Worm (Caenorhabditis elegans) whole organism, mixed stage, embryonic: Measurements from ENCODE around the gene C29F7.1.

Source experiments
- M03D4.4 ChIP-seq: sonication (generic microtip); optimal IDR thresholded peaks from 2 replicates; lab custom pipeline; 2017; ENCODE audit warnings: mild to moderate bottlenecking, missing genetic modification characterization, missing compliant biosample characterization
- bed-3 ChIP-seq: fragments of 200-800 bp; sonication (Bioruptor generic); optimal IDR thresholded peaks from 3 replicates; lab custom pipeline; 2018; ENCODE audit warnings: mild to moderate bottlenecking, missing genetic modification characterization, moderate library complexity, missing compliant biosample characterization
- blmp-1 ChIP-seq: fragments of 150-350 bp; optimal IDR thresholded peaks from 2 replicates; lab custom pipeline; 2014; ENCODE audit warnings: missing biosample characterization, missing genetic modification characterization
- ceh-39 ChIP-seq: fragments of 150-350 bp; optimal IDR thresholded peaks from 2 replicates; lab custom pipeline; 2014; ENCODE audit warnings: missing biosample characterization, missing genetic modification characterization
- ceh-43 ChIP-seq: fragments of 200-800 bp; sonication (Bioruptor generic); optimal IDR thresholded peaks from 2 replicates; lab custom pipeline; 2018; ENCODE audit warnings: mild to moderate bottlenecking, missing genetic modification characterization, moderate library complexity, missing compliant biosample characterization
- ceh-83 ChIP-seq: fragments of 200-800 bp; sonication (Bioruptor generic); optimal IDR thresholded peaks from 2 replicates; lab custom pipeline; 2018; ENCODE audit warnings: mild to moderate bottlenecking, missing genetic modification characterization, missing compliant biosample characterization
- ces-1 ChIP-seq: fragments of 150-350 bp; optimal IDR thresholded peaks from 2 replicates; lab custom pipeline; 2014; ENCODE audit warnings: missing biosample characterization, missing genetic modification reagents, missing genetic modification characterization
- cnd-1 ChIP-seq: fragments of 200-800 bp; sonication (Bioruptor generic); optimal IDR thresholded peaks from 2 replicates; lab custom pipeline; 2018; ENCODE audit warnings: mild to moderate bottlenecking, missing genetic modification characterization, missing compliant biosample characterization
- drap-1 ChIP-seq: fragments of 200-800 bp; sonication (Bioruptor generic); optimal IDR thresholded peaks from 3 replicates; lab custom pipeline; 2018; ENCODE audit warnings: mild to moderate bottlenecking, missing genetic modification characterization, missing compliant biosample characterization
- elt-1 ChIP-seq: sonication (generic microtip); optimal IDR thresholded peaks from 2 replicates; lab custom pipeline; 2017; ENCODE audit warnings: missing genetic modification characterization, mild to moderate bottlenecking, missing compliant biosample characterization, antibody characterized with exemption, moderate library complexity, borderline replicate concordance; ENCODE audit not compliant: insufficient read depth
- flh-1 ChIP-seq: fragments of 200-800 bp; sonication (Bioruptor generic); optimal IDR thresholded peaks from 2 replicates; lab custom pipeline; 2018; ENCODE audit warnings: mild to moderate bottlenecking, missing genetic modification characterization, moderate library complexity, missing compliant biosample characterization
- ham-2 ChIP-seq: fragments of 200-800 bp; sonication (Bioruptor generic); optimal IDR thresholded peaks from 2 replicates; lab custom pipeline; 2018; ENCODE audit warnings: mild to moderate bottlenecking, missing genetic modification characterization, missing compliant biosample characterization
- hlh-1 ChIP-seq: fragments of 150-350 bp; optimal IDR thresholded peaks from 2 replicates; lab custom pipeline; 2014; ENCODE audit warnings: missing biosample characterization, missing genetic modification reagents, missing genetic modification characterization
- lin-13 ChIP-seq: fragments of 150-350 bp; optimal IDR thresholded peaks from 2 replicates; lab custom pipeline; 2014; ENCODE audit warnings: missing biosample characterization, missing genetic modification characterization
- lin-32 ChIP-seq: fragments of 200-800 bp; sonication (Bioruptor generic); optimal IDR thresholded peaks from 2 replicates; lab custom pipeline; 2018; ENCODE audit warnings: mild to moderate bottlenecking, missing genetic modification characterization, missing compliant biosample characterization
- lsy-2 ChIP-seq: fragments of 150-350 bp; optimal IDR thresholded peaks from 2 replicates; lab custom pipeline; 2014; ENCODE audit warnings: missing biosample characterization, missing genetic modification characterization
- mab-5 ChIP-seq: fragments of 150-350 bp; optimal IDR thresholded peaks from 2 replicates; lab custom pipeline; 2014; ENCODE audit warnings: missing biosample characterization, missing genetic modification characterization
- mep-1 ChIP-seq: fragments of 150-350 bp; optimal IDR thresholded peaks from 2 replicates; lab custom pipeline; 2017; ENCODE audit warnings: missing biosample characterization, missing genetic modification reagents, missing genetic modification characterization, inconsistent platforms
- mls-2 ChIP-seq: sonication (generic microtip); optimal IDR thresholded peaks from 2 replicates; lab custom pipeline; 2016; ENCODE audit warnings: mild to moderate bottlenecking, missing genetic modification characterization, moderate library complexity, missing compliant biosample characterization
- nhr-12 ChIP-seq: fragments of 150-350 bp; optimal IDR thresholded peaks from 2 replicates; lab custom pipeline; 2014; ENCODE audit warnings: missing biosample characterization, missing genetic modification characterization
- nhr-2 ChIP-seq: fragments of 150-350 bp; optimal IDR thresholded peaks from 2 replicates; lab custom pipeline; 2014; ENCODE audit warnings: missing biosample characterization, missing genetic modification characterization
- nhr-237 ChIP-seq: fragments of 150-350 bp; optimal IDR thresholded peaks from 2 replicates; lab custom pipeline; 2014; ENCODE audit warnings: missing biosample characterization, missing genetic modification characterization
- nhr-28 ChIP-seq: fragments of 150-350 bp; optimal IDR thresholded peaks from 2 replicates; lab custom pipeline; 2014; ENCODE audit warnings: missing biosample characterization, missing genetic modification characterization
- nhr-76 ChIP-seq: sonication (generic microtip); optimal IDR thresholded peaks from 2 replicates; lab custom pipeline; 2017; ENCODE audit warnings: missing biosample characterization, missing genetic modification characterization
- sem-2 ChIP-seq: fragments of 200-800 bp; sonication (Bioruptor generic); optimal IDR thresholded peaks from 2 replicates; lab custom pipeline; 2018; ENCODE audit warnings: mild to moderate bottlenecking, missing genetic modification characterization, missing compliant biosample characterization
- snpc-4 ChIP-seq: fragments of 150-350 bp; optimal IDR thresholded peaks from 2 replicates; lab custom pipeline; 2014; ENCODE audit warnings: missing biosample characterization, missing genetic modification characterization
- sptf-1 ChIP-seq: sonication (generic microtip); optimal IDR thresholded peaks from 2 replicates; lab custom pipeline; 2017; ENCODE audit warnings: mild to moderate bottlenecking, missing genetic modification characterization, moderate library complexity, missing compliant biosample characterization
- tbx-8 ChIP-seq: fragments of 200-800 bp; sonication (Bioruptor generic); optimal IDR thresholded peaks from 2 replicates; lab custom pipeline; 2018; ENCODE audit warnings: mild to moderate bottlenecking, missing genetic modification characterization, moderate library complexity, missing compliant biosample characterization
- unc-120 ChIP-seq: sonication (generic microtip); optimal IDR thresholded peaks from 2 replicates; lab custom pipeline; 2017; ENCODE audit warnings: missing genetic modification characterization, missing compliant biosample characterization; ENCODE audit not compliant: poor library complexity, severe bottlenecking
- unc-39 ChIP-seq: fragments of 150-350 bp; optimal IDR thresholded peaks from 2 replicates; lab custom pipeline; 2014; ENCODE audit warnings: missing biosample characterization, missing genetic modification characterization
- zip-8 ChIP-seq: fragments of 150-350 bp; optimal IDR thresholded peaks from 2 replicates; lab custom pipeline; 2014; ENCODE audit warnings: missing biosample characterization, missing genetic modification characterization
- ztf-11 ChIP-seq: fragments of 150-350 bp; optimal IDR thresholded peaks from 2 replicates; lab custom pipeline; 2014; ENCODE audit warnings: missing biosample characterization, missing genetic modification characterization

Gene C29F7.1

DNA sequence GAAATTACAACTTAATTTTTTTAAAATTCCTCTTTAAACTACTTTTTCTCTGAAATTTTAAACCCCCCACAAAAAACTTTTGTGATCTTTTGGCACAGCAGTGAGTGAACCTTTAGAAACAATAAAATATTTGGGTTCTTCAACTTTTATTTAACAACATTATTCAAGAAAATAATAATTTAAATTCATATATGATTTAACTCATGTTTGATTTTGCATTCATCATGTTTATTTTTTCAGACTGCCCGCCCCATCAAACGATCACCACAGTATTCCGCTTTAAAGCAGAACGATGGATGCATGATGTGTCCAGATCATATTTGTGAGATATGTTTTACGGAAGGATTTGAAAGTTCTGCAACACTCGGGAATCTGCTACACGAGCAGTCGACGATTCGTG is 36.7 kb downstream of the C29F7.1 start, which contains the start of gene set-8:
set-8 (plus strand) TSS at position 301 of the 400 bp plus-strand sequence.
- TF ChIP-seq unc-120, result no peak
- TF ChIP-seq lin-32 (GFP tag; lab: Kevin White, UChicago), result no peak
- TF ChIP-seq mab-5 (tag; lab: Kevin White, UChicago), result no peak
- no peak for TF ChIP-seq ceh-43
- no peak for TF ChIP-seq blmp-1
- TF ChIP-seq hlh-1, result no peak
- TF ChIP-seq mls-2 (tag; lab: Kevin White, UChicago), result no peak
- TF ChIP-seq lin-13 (tag; lab: Kevin White, UChicago), result no peak
- no peak for TF ChIP-seq ceh-39 (tag; lab: Kevin White, UChicago)
- no peak for TF ChIP-seq sptf-1 (tag; lab: Kevin White, UChicago)
- TF ChIP-seq elt-1, result no peak
- TF ChIP-seq unc-39 (tag; lab: Kevin White, UChicago), result no peak

DNA sequence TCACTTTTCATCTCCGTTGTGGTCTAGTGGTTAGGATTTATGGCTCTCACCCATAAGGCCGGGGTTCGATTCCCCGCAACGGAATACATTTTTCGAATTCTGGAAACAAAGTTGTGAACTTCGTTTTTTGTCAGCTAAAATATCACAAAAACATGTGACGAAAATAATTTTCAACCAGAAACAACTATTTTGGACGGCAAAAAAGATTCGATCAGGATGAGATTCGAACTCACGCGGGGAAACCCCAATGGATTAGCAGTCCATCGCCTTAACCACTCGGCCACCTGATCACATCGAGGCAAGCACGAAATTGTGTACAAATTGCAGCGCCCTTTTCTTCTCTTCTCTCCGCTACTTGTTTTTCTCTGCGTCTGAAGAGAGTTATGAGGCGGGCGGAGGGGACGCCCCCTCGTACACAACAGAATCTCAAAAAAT is 38.9 kb downstream of the C29F7.1 start:
- TF ChIP-seq mep-1 (peak; percentile 6), M03D4.4 (peak; percentile 65), sem-2 (peak; percentile 46), ham-2 (peak; percentile 69), ceh-83 (GFP tag; lab: Kevin White, UChicago) (peak; percentile 83), lin-32 (GFP tag; lab: Kevin White, UChicago) (peak; percentile 64), flh-1 (peak; percentile 21), ceh-43 (peak; percentile 64), drap-1 (GFP tag; lab: Kevin White, UChicago) (peak; percentile 83), mls-2 (tag; lab: Kevin White, UChicago) (peak; percentile 87), bed-3 (GFP tag; lab: Kevin White, UChicago) (peak; percentile 43), sptf-1 (tag; lab: Kevin White, UChicago) (peak; percentile 88), unc-120 (peak; percentile 54), tbx-8 (GFP tag; lab: Kevin White, UChicago) (peak; percentile 39), ces-1 (GFP tag; lab: Kevin White, UChicago) (peak; percentile 27), cnd-1 (tag; lab: Kevin White, UChicago) (peak; percentile 31)

DNA sequence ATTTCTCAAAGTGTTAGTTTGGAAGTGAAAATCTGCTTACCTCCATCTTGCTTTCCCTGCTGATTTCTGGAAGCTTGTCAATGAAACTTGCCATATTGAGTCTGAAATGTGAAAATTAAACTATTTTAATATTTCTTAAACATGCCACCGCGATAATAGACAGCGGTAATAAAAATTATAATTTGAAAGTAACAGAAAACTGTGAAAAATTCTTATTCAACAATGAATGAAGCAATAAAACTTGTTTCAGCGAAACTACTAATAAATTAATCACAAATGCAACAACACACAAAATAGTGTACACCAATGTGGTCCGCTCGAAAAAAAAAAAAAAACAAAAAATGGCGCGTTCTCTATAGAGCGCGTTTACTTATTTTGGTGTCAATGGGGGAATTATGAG is 41.8 kb downstream of the C29F7.1 start, which contains the start of gene F02D10.6:
F02D10.6 (minus strand) TSS at position 101 of the 400 bp plus-strand sequence.
- TF ChIP-seq nhr-28 (tag; lab: Kevin White, UChicago), result no peak
- TF ChIP-seq flh-1, result no peak
- TF ChIP-seq bed-3 (GFP tag; lab: Kevin White, UChicago), result no peak

DNA sequence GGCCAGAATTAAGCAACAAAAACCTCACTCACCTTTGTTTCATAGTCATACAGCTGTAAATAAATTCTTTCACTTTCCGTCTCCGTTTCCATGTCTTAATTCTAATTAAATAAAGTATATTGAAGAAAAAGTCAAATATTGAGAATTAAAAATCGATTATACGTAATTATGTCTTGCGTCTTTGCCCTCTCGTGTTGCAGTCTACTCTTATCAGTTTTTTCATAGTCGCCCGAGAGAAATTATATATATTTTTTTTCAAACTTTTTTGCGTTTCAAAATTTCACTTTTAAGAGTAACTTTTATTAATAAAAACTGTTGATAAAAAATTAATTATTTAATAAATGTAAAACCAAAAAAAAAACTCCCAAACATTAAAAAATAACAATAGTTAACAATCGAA is 46.7 kb downstream of the C29F7.1 start, which contains the start of gene flr-1:
flr-1 (minus strand) TSS at position 101 of the 400 bp plus-strand sequence.
- no peak for TF ChIP-seq ces-1 (GFP tag; lab: Kevin White, UChicago)
- TF ChIP-seq lin-32 (GFP tag; lab: Kevin White, UChicago), result no peak
- no peak for TF ChIP-seq lin-13 (tag; lab: Kevin White, UChicago)
- no peak for TF ChIP-seq ceh-43
- no peak for TF ChIP-seq zip-8 (tag; lab: Kevin White, UChicago)
- no peak for TF ChIP-seq nhr-12 (tag; lab: Kevin White, UChicago)
- TF ChIP-seq mep-1, result no peak
- TF ChIP-seq lsy-2 (tag; lab: Kevin White, UChicago), result no peak
- TF ChIP-seq, all 35 proteins: peak for 0

DNA sequence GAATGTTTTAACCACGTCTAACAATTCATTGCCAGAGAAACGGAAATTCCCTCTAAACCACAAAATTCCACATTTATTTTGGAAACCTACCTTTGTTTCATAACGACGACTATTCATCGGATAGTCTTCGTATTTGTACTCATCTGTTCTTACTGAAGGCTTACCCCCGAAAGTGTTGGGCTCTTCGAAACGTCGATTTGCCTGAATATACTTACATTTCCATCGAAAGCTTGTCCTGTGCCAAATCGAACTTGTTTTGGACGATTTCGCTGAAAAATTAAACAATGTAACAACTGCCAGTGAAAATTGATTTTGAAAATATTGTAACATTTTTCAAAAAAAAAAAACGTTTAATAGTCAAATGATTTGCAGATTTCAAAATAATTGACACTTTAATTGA is 52.8 kb downstream of the C29F7.1 start, which contains the start of gene F02D10.3:
F02D10.3 (minus strand) TSS at position 101 of the 400 bp plus-strand sequence.
- TF ChIP-seq elt-1, result no peak
- no peak for TF ChIP-seq mls-2 (tag; lab: Kevin White, UChicago)
- TF ChIP-seq bed-3 (GFP tag; lab: Kevin White, UChicago), result no peak
- TF ChIP-seq sptf-1 (tag; lab: Kevin White, UChicago), result no peak
- no peak for TF ChIP-seq ces-1 (GFP tag; lab: Kevin White, UChicago)
- no peak for TF ChIP-seq ztf-11 (tag; lab: Kevin White, UChicago)
- TF ChIP-seq nhr-76, result no peak
- no peak for TF ChIP-seq snpc-4
- TF ChIP-seq unc-120, result no peak
- TF ChIP-seq nhr-2, result no peak
- no peak for TF ChIP-seq hlh-1
- TF ChIP-seq blmp-1, result no peak
- TF ChIP-seq nhr-237 (tag; lab: Kevin White, UChicago), result no peak
- TF ChIP-seq flh-1, result no peak
- no peak for TF ChIP-seq drap-1 (GFP tag; lab: Kevin White, UChicago)
- TF ChIP-seq unc-39 (tag; lab: Kevin White, UChicago), result no peak
- TF ChIP-seq mep-1, result no peak
